Worm (Caenorhabditis elegans): ENCODE results near the gene F07G6.5.
"Not testable (repeated sequence)": the region's sequence is repeated elsewhere in the genome, so short reads cannot be mapped to it uniquely, and the experiment has no call there.

ce11 chrX:1687079-1687478 is 19.4 kb downstream of the F07G6.5 start, which contains the start of gene C36C9.11:
- not testable (repeated sequence) for TF ChIP-seq flt-1 (GFP tag; IDR thresholded peaks at IDR 0.05); cog-1 (tag; optimal IDR thresholded peaks at IDR 0.05); ztf-29 (GFP tag; IDR thresholded peaks at IDR 0.05); klf-2 (GFP tag; conservative IDR thresholded peaks at IDR 0.05); T22C8.4 (GFP tag; IDR thresholded peaks at IDR 0.05); tab-1 (GFP tag; IDR thresholded peaks at IDR 0.05); med-1 (GFP tag; optimal IDR thresholded peaks at IDR 0.05; ENCODE audit: insufficient read depth); ref-1 (GFP tag; conservative IDR thresholded peaks at IDR 0.05)
